Fruit fly (Drosophila melanogaster) S2 (cell line): ENCODE measurements around the gene CG13465.

Experiments
- CG8478 ChIP-seq: fragments of >200 bp; optimal IDR thresholded peaks from 2 replicates; lab custom pipeline; 2018
- CTCF ChIP-seq, 2 experiments: fragments of >200 bp; optimal IDR thresholded peaks; 2 replicates each; lab custom pipeline; 2018

DNA sequence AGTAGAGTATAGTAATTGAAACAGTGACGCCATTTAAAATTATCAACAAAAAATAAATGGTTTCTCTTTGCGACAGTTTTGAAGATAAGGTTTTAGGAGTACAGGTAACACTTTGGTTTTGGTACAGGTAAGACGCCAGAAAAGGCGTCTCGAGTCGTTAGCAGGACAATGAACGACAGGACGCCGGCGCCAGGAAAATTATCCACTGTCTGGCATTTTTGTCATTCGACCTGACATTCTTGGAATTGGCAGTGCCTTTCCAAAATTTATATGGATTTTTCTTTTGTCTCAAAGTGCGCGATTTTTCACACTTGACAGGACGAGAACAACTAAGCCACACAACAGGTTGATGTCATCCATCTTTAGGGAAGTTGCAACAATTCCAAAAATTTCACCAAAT lies 20.7 kb upstream of the CG13465 start:
- TF ChIP-seq CG8478 (lab: Kevin White, UChicago) = no peak
- TF ChIP-seq CTCF (optimal IDR thresholded peaks at IDR 0.05; lab: Kevin White, UChicago) = no peak
